Worm (Caenorhabditis elegans) whole organism, young adult: ENCODE results near the gene ZK813.7.
"Not testable (repeated sequence)": the region's sequence is repeated elsewhere in the genome, so short reads cannot be mapped to it uniquely, and the experiment has no call there.

Experiments
- C17E4.6 ChIP-seq: fragments of 200-800 bp; sonication (Bioruptor generic); IDR thresholded peaks from 2 replicates; pipeline ENCODE4 v1.3.6; 2022; ENCODE audit warnings: missing genetic modification reagents, missing genetic modification characterization, missing compliant biosample characterization
- F10E7.11 ChIP-seq: sonication (generic microtip); optimal IDR thresholded peaks from 2 replicates; lab custom pipeline; 2017; ENCODE audit warnings: mild to moderate bottlenecking, missing genetic modification characterization, moderate library complexity, missing compliant biosample characterization
- T26A5.8 ChIP-seq: sonication (generic microtip); optimal IDR thresholded peaks from 2 replicates; lab custom pipeline; 2016; ENCODE audit warnings: missing genetic modification characterization, missing compliant biosample characterization
- Y67H2A.10 ChIP-seq: fragments of 200-800 bp; sonication (Bioruptor generic); conservative IDR thresholded peaks from 2 replicates; pipeline ENCODE4 v1.3.6; 2022; ENCODE audit warnings: missing genetic modification reagents, missing genetic modification characterization, missing compliant biosample characterization
- ama-1 ChIP-seq, 3 experiments: fragments of 150-350 bp in 1 of 3; sonication (generic microtip) in 2 of 3; optimal IDR thresholded peaks; 2 replicates each; lab custom pipeline; 2014 to 2018; ENCODE audit warnings: missing biosample characterization in 2 of 3, missing genetic modification characterization in 2 of 3, missing genetic modification reagents in 2 of 3
- ceh-100 ChIP-seq: fragments of 200-800 bp; sonication (Bioruptor generic); IDR thresholded peaks from 2 replicates; pipeline ENCODE4 v1.3.6; 2022; ENCODE audit warnings: missing genetic modification reagents, missing genetic modification characterization, missing compliant biosample characterization
- ceh-40 ChIP-seq: fragments of 200-800 bp; sonication (Bioruptor generic); IDR thresholded peaks from 2 replicates; pipeline ENCODE4 v1.3.6; 2022; ENCODE audit warnings: missing genetic modification characterization, missing compliant biosample characterization
- dpff-1 ChIP-seq: sonication (generic microtip); optimal IDR thresholded peaks from 2 replicates; lab custom pipeline; 2017; ENCODE audit warnings: mild to moderate bottlenecking, missing genetic modification characterization, missing compliant biosample characterization
- him-1 ChIP-seq: sonication (generic microtip); optimal IDR thresholded peaks from 2 replicates; lab custom pipeline; 2016; ENCODE audit warnings: missing genotype, missing genetic modification reagents, missing genetic modification characterization, missing compliant biosample characterization
- hmg-20 ChIP-seq: fragments of 200-800 bp; sonication (Bioruptor generic); IDR thresholded peaks from 2 replicates; pipeline ENCODE4 v1.3.6; 2022; ENCODE audit warnings: missing genetic modification reagents, missing genetic modification characterization, missing compliant biosample characterization
- somi-1 ChIP-seq: fragments of 200-800 bp; sonication (Bioruptor generic); optimal IDR thresholded peaks from 2 replicates; lab custom pipeline; 2018; ENCODE audit warnings: mild to moderate bottlenecking, missing genetic modification characterization, missing compliant biosample characterization
- tbp1 ChIP-seq: fragments of 200-800 bp; sonication (Bioruptor generic); optimal IDR thresholded peaks from 2 replicates; lab custom pipeline; 2018; ENCODE audit warnings: mild to moderate bottlenecking, missing genetic modification characterization, missing compliant biosample characterization
- unc-62 ChIP-seq: fragments of 150-350 bp; optimal IDR thresholded peaks from 2 replicates; lab custom pipeline; 2014; ENCODE audit warnings: missing biosample characterization, missing genetic modification reagents, missing genetic modification characterization
- ztf-6 ChIP-seq: fragments of 200-800 bp; sonication (Bioruptor generic); IDR thresholded peaks from 2 replicates; pipeline ENCODE4 v1.3.6; 2022; ENCODE audit warnings: missing genetic modification reagents, missing genetic modification characterization, missing compliant biosample characterization

DNA sequence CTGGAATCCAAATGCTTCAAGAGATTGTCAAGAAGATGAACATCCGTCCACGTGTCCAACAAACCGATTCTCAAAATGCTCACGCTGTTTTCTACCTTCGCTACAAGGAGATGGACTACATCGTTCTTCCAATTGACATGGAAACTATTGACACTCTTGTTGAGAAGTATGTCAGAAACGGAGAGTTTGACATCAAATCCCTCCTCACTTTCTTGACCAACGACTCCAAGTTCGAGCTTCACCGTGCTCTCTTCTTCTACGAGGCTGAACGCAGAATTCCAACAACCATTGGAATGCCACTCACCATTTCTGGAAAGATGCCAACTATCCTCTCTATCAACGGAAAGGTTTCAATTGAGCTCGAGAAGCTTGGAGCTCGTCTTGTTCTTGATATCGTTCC is 38.8 kb upstream of the ZK813.7 start:
- not testable (repeated sequence) for TF ChIP-seq C17E4.6 (GFP tag; lab: Robert Waterston, UW); F10E7.11 (tag; lab: Kevin White, UChicago); unc-62 (GFP tag; lab: Kevin White, UChicago); him-1 (tag; lab: Kevin White, UChicago); somi-1 (GFP tag; lab: Kevin White, UChicago); ceh-100 (GFP tag; lab: Robert Waterston, UW); ama-1 (optimal IDR thresholded peaks at IDR 0.05; lab: Kevin White, UChicago); ama-1 (GFP tag; optimal IDR thresholded peaks at IDR 0.05; lab: Kevin White, UChicago); hmg-20 (GFP tag; lab: Robert Waterston, UW); Y67H2A.10; ztf-6 (GFP tag; lab: Robert Waterston, UW); tbp1 (GFP tag; lab: Kevin White, UChicago); dpff-1; T26A5.8 (tag; lab: Kevin White, UChicago); ceh-40 (GFP tag; lab: Robert Waterston, UW)
